Fruit fly (Drosophila melanogaster) S2 (cell line): ENCODE data around the gene Unc-76.

ENCODE experiments used
- CG8478 ChIP-seq: fragments of >200 bp; optimal IDR thresholded peaks from 2 replicates; lab custom pipeline; 2018
- CTCF ChIP-seq, 2 experiments: fragments of >200 bp; optimal IDR thresholded peaks; 2 replicates each; lab custom pipeline; 2018

dm6 chrX:2048778-2049686, 31.4 kb upstream of the Unc-76 start:
- TF ChIP-seq CTCF (optimal IDR thresholded peaks at IDR 0.05; lab: Kevin White, UChicago): no peak
- no peak for TF ChIP-seq CG8478 (lab: Kevin White, UChicago)
